Fruit fly (Drosophila melanogaster): ENCODE results near the gene CG31522.

Gene CG31522

dm6 chr3R:4453213-4453956 lies 9.3 kb downstream of the CG31522 start (continued):
- TF ChIP-seq sna (GFP tag; IDR thresholded peaks at IDR 0.05; ENCODE audit: partially characterized antibody) (0 out of 2 replicates have a peak, but pooled peaks have one; percentile 26), Sry-β (GFP tag; optimal IDR thresholded peaks at IDR 0.05) (no peak), kni (GFP tag; optimal IDR thresholded peaks at IDR 0.05) (peak; percentile 91), CG4360 (GFP tag; IDR thresholded peaks at IDR 0.05) (peak; percentile 52; the same call in 1 of the 2 replicates), CG12071 (GFP tag; optimal IDR thresholded peaks at IDR 0.05) (peak; percentile 35), danr (GFP tag; IDR thresholded peaks at IDR 0.05) (no peak), gce (GFP tag; IDR thresholded peaks at IDR 0.05) (peak; percentile 43; the same call in 1 of the 3 replicates), CG33557 (GFP tag; optimal IDR thresholded peaks at IDR 0.05) (no peak), NK7.1 (GFP tag; optimal IDR thresholded peaks at IDR 0.05) (no peak), CG5245 (GFP tag; optimal IDR thresholded peaks at IDR 0.05) (no peak), CG18619 (GFP tag; optimal IDR thresholded peaks at IDR 0.05) (no peak), Awh (GFP tag; IDR thresholded peaks at IDR 0.05) (no peak), Mrtf (GFP tag; IDR thresholded peaks at IDR 0.05) (no peak), NFAT (GFP tag; IDR thresholded peaks at IDR 0.05) (0 out of 2 replicates have a peak, but pooled peaks have one; percentile 28), CG17568 (GFP tag; optimal IDR thresholded peaks at IDR 0.05) (peak; percentile 66), chinmo (GFP tag; IDR thresholded peaks at IDR 0.05; ENCODE audit: partially characterized antibody) (0 out of 4 replicates have a peak, but pooled peaks have one; percentile 79), dimm (GFP tag; IDR thresholded peaks at IDR 0.05) (no peak), CG12744 (GFP tag; optimal IDR thresholded peaks at IDR 0.05) (no peak), Neu2 (GFP tag; optimal IDR thresholded peaks at IDR 0.05; ENCODE audit: borderline replicate concordance) (no peak), CG13894 (tag; optimal IDR thresholded peaks at IDR 0.05) (peak; percentile 60), NfI (GFP tag; optimal IDR thresholded peaks at IDR 0.05) (no peak), klu (GFP tag; IDR thresholded peaks at IDR 0.05) (no peak), Oaz (GFP tag; IDR thresholded peaks at IDR 0.05) (no peak), cad (GFP tag; optimal IDR thresholded peaks at IDR 0.05) (no peak), Fer1 (GFP tag; optimal IDR thresholded peaks at IDR 0.05) (peak; percentile 49), CG12299 (tag; optimal IDR thresholded peaks at IDR 0.05) (no peak), en (GFP tag; optimal IDR thresholded peaks at IDR 0.05) (no peak), CG31441 (GFP tag; IDR thresholded peaks at IDR 0.05) (no peak), CG6689 (GFP tag; IDR thresholded peaks at IDR 0.05) (0 out of 2 replicates have a peak, but pooled peaks have one; percentile 4), D (optimal IDR thresholded peaks at IDR 0.05) (no peak), D (GFP tag; optimal IDR thresholded peaks at IDR 0.05) (no peak), unc-4 (GFP tag; IDR thresholded peaks at IDR 0.05; ENCODE audit: partially characterized antibody) (no peak; the same call in 1 of the 2 replicates), Ada2b (GFP tag; IDR thresholded peaks at IDR 0.05) (no peak), pan (optimal IDR thresholded peaks at IDR 0.05) (no peak), pan (GFP tag; optimal IDR thresholded peaks at IDR 0.05 in 1 of 2, IDR thresholded peaks at IDR 0.05 in 1 of 2) (no peak), CG10209 (GFP tag; optimal IDR thresholded peaks at IDR 0.05) (no peak), sens-2 (GFP tag; IDR thresholded peaks at IDR 0.05) (peak; percentile 34; the same call in 1 of the 2 replicates), CG11560 (tag; IDR thresholded peaks at IDR 0.05) (no peak), Hr78 (GFP tag; optimal IDR thresholded peaks at IDR 0.05) (no peak), CG13287 (GFP tag; IDR thresholded peaks at IDR 0.05; ENCODE audit: partially characterized antibody) (peak; percentile 68), CG8388 (GFP tag; optimal IDR thresholded peaks at IDR 0.05) (no peak), CG10565 (GFP tag; optimal IDR thresholded peaks at IDR 0.05) (no peak), CG13123 (GFP tag; optimal IDR thresholded peaks at IDR 0.05) (no peak), sim (GFP tag; IDR thresholded peaks at IDR 0.05) (no peak), Taf1 (GFP tag; IDR thresholded peaks at IDR 0.05) (no peak), CG1602 (GFP tag; optimal IDR thresholded peaks at IDR 0.05) (no peak), Ssrp (tag; optimal IDR thresholded peaks at IDR 0.05) (no peak), HLH4C (GFP tag; IDR thresholded peaks at IDR 0.05; ENCODE audit: partially characterized antibody) (peak; percentile 54; the same call in 2 of the 3 replicates), CG1233 (GFP tag; optimal IDR thresholded peaks at IDR 0.05) (no peak)
